Worm (Caenorhabditis elegans) whole organism, L1 larva: ENCODE data around the gene ocr-1.

ENCODE experiments used
- ceh-82 ChIP-seq, 3 experiments: fragments of 150-350 bp in 1 of 3; sonication (generic microtip) in 2 of 3; optimal IDR thresholded peaks; 2 replicates each; lab custom pipeline; 2014 to 2017; ENCODE audit warnings: missing biosample characterization in 3 of 3, missing genetic modification characterization in 3 of 3
- ces-1 ChIP-seq: fragments of 150-350 bp; optimal IDR thresholded peaks from 2 replicates; lab custom pipeline; 2014; ENCODE audit warnings: missing biosample characterization, missing genetic modification reagents, missing genetic modification characterization
- elt-3 ChIP-seq, 6 experiments: fragments of 150-350 bp in 1 of 6; sonication (generic microtip); optimal IDR thresholded peaks; 2 replicates each; lab custom pipeline; 2017 to 2018; ENCODE audit warnings: missing biosample characterization in 6 of 6, missing genetic modification characterization in 6 of 6, inconsistent platforms in 1 of 6
- nhr-28 ChIP-seq: fragments of 150-350 bp; optimal IDR thresholded peaks from 2 replicates; lab custom pipeline; 2014; ENCODE audit warnings: missing biosample characterization, missing genetic modification characterization
- nhr-76 ChIP-seq: sonication (generic microtip); optimal IDR thresholded peaks from 2 replicates; lab custom pipeline; 2017; ENCODE audit warnings: missing biosample characterization, missing genetic modification characterization
- nhr-90 ChIP-seq: sonication (generic microtip); optimal IDR thresholded peaks from 2 replicates; lab custom pipeline; 2016; ENCODE audit warnings: mild to moderate bottlenecking, missing genetic modification characterization, missing compliant biosample characterization; ENCODE audit not compliant: poor library complexity
- rnt-1 ChIP-seq: sonication (generic microtip); optimal IDR thresholded peaks from 2 replicates; lab custom pipeline; 2016; ENCODE audit warnings: mild to moderate bottlenecking, missing genetic modification characterization, moderate library complexity, missing compliant biosample characterization
- unc-130 ChIP-seq: fragments of 150-350 bp; optimal IDR thresholded peaks from 2 replicates; lab custom pipeline; 2017; ENCODE audit warnings: missing biosample characterization, missing genetic modification characterization, inconsistent platforms

- TF ChIP-seq elt-3 (tag; optimal IDR thresholded peaks at IDR 0.05; lab: Kevin White, UChicago) (no peak), nhr-76 (tag; lab: Kevin White, UChicago) (no peak), ceh-82 (tag; optimal IDR thresholded peaks at IDR 0.05; lab: Kevin White, UChicago) (no peak), nhr-28 (tag; lab: Kevin White, UChicago) (no peak), unc-130 (no peak), ces-1 (GFP tag; lab: Kevin White, UChicago) (no peak), nhr-90 (tag; lab: Kevin White, UChicago) (no peak), rnt-1 (tag; lab: Kevin White, UChicago) (no peak)
Measured at ce11 chrV:10720876-10721275, 43.3 kb upstream of the ocr-1 start.
